Fruit fly (Drosophila melanogaster) whole organism, larva: ENCODE data around the gene Sc2.
A peak's percentile ranks its signal among the peaks of the same experiment; 100 is the strongest.

Experiments
- noc ChIP-seq: fragments of 200-800 bp; sonication (Bioruptor generic); optimal IDR thresholded peaks from 3 replicates; lab custom pipeline; 2019; ENCODE audit warnings: missing biosample characterization, mild to moderate bottlenecking, missing genetic modification characterization, moderate library complexity

Gene Sc2

dm6 chr3L:3942241-3943028, 39.1 kb downstream of the Sc2 start, which contains the start of the genes CG10863 and CG14982:
Gene CG10863 (minus strand): TSS chr3L:3942465.
Gene CG14982 (plus strand): TSS chr3L:3942710.
- peak; percentile 80 for TF ChIP-seq noc (tag; lab: Kevin White, UChicago)

- TF ChIP-seq noc (tag; lab: Kevin White, UChicago): no peak
Observed at dm6 chr3L:3947301-3947941, 44.1 kb downstream of the Sc2 start, which contains the start of gene CG10853. Gene CG10853 (plus strand): TSS chr3L:3947891.

DNA sequence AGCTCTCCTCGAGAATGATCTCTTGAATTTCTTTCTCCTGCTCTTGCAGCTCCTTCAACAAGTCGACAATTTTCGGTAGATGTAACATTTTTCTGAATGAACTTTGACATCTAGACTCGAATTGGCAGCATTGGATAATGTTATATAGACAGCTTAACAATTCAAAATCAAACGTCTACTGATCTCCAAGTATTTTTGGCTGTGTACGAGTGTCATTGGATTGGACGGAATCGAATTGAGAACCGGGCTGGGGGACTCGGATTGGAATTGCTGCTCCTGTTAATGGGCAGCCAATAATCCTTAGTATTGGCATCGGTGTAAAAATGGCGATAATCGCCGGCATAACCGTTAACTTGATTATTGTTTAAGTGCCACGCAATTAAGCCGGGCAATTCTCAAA, 45.9 kb downstream of the Sc2 start, which contains the start of gene CG14983:
Gene CG14983 (minus strand): TSS at position 101 of the 400 bp plus-strand sequence.
- TF ChIP-seq noc (tag; lab: Kevin White, UChicago): no peak

dm6 chr3L:3951875-3952274, 48.6 kb downstream of the Sc2 start:
- no peak for TF ChIP-seq noc (tag; lab: Kevin White, UChicago)

DNA sequence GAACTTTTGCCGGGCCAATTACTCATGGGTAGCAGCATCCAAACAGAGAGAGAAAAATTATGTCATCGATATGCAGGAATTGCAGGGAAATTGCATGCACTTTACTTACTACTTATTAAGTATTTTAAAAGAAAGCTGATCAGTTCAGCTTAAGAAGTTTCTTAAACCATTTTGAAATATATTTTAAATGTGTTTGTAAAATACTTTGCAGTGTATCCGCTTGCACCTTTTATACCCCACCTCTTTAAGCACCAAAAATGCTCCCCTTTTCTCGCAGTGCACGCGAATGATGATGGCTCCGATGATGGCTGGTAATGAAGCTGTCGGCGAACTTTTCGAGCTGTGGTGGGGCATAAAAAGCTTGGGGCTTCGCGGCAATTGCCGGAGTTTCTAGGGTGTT, 49.2 kb downstream of the Sc2 start, which contains the start of gene CG14984:
Gene CG14984 (minus strand): TSS at position 83 of the 400 bp plus-strand sequence.
- TF ChIP-seq noc (tag; lab: Kevin White, UChicago): peak; percentile 83
